Worm (Caenorhabditis elegans) whole organism, late embryonic: ENCODE measurements around the gene srd-41.

Experiments
- K02D7.2 ChIP-seq: sonication (generic microtip); optimal IDR thresholded peaks from 2 replicates; lab custom pipeline; 2017; ENCODE audit warnings: mild to moderate bottlenecking, missing genetic modification characterization, missing compliant biosample characterization
- Y22D7AL.16 ChIP-seq: sonication (generic microtip); optimal IDR thresholded peaks from 2 replicates; lab custom pipeline; 2016; ENCODE audit warnings: missing genetic modification characterization, missing compliant biosample characterization
- ceh-14 ChIP-seq: sonication (generic microtip); optimal IDR thresholded peaks from 2 replicates; lab custom pipeline; 2016; ENCODE audit warnings: missing genotype, missing genetic modification characterization, missing compliant biosample characterization
- ceh-18 ChIP-seq: sonication (generic microtip); optimal IDR thresholded peaks from 2 replicates; lab custom pipeline; 2016; ENCODE audit warnings: missing genetic modification characterization, missing compliant biosample characterization
- ceh-19 ChIP-seq: fragments of 200-800 bp; sonication (Bioruptor generic); optimal IDR thresholded peaks from 2 replicates; lab custom pipeline; 2018; ENCODE audit warnings: mild to moderate bottlenecking, missing genetic modification characterization, missing compliant biosample characterization
- ceh-2 ChIP-seq: sonication (generic microtip); optimal IDR thresholded peaks from 2 replicates; lab custom pipeline; 2016; ENCODE audit warnings: missing genotype, missing genetic modification characterization, missing compliant biosample characterization
- ceh-24 ChIP-seq: sonication (generic microtip); optimal IDR thresholded peaks from 2 replicates; lab custom pipeline; 2016; ENCODE audit warnings: mild to moderate bottlenecking, missing genetic modification characterization, missing compliant biosample characterization
- ceh-30 ChIP-seq: fragments of 150-350 bp; optimal IDR thresholded peaks from 2 replicates; lab custom pipeline; 2014; ENCODE audit warnings: missing biosample characterization, missing genetic modification characterization
- ceh-31 ChIP-seq: sonication (generic microtip); optimal IDR thresholded peaks from 2 replicates; lab custom pipeline; 2016; ENCODE audit warnings: missing genetic modification characterization, missing compliant biosample characterization
- ceh-34 ChIP-seq: sonication (generic microtip); optimal IDR thresholded peaks from 2 replicates; lab custom pipeline; 2016; ENCODE audit warnings: mild to moderate bottlenecking, missing genetic modification characterization, missing compliant biosample characterization
- ceh-45 ChIP-seq: fragments of 200-800 bp; sonication (Bioruptor generic); IDR thresholded peaks from 2 replicates; pipeline ENCODE4 v1.3.6; 2022; ENCODE audit warnings: missing genetic modification reagents, missing genetic modification characterization, missing compliant biosample characterization
- ceh-6 ChIP-seq: fragments of 200-800 bp; sonication (Bioruptor generic); optimal IDR thresholded peaks from 2 replicates; lab custom pipeline; 2018; ENCODE audit warnings: mild to moderate bottlenecking, missing genetic modification characterization, missing compliant biosample characterization
- che-1 ChIP-seq: sonication (generic microtip); optimal IDR thresholded peaks from 2 replicates; lab custom pipeline; 2016; ENCODE audit warnings: mild to moderate bottlenecking, missing genetic modification characterization, missing compliant biosample characterization
- elt-2 ChIP-seq: sonication (generic microtip); optimal IDR thresholded peaks from 2 replicates; lab custom pipeline; 2016; ENCODE audit warnings: missing genetic modification reagents, missing genetic modification characterization, missing compliant biosample characterization
- ets-4 ChIP-seq: sonication (generic microtip); optimal IDR thresholded peaks from 2 replicates; lab custom pipeline; 2016; ENCODE audit warnings: missing genetic modification characterization, missing compliant biosample characterization
- fkh-10 ChIP-seq: fragments of 150-350 bp; optimal IDR thresholded peaks from 2 replicates; lab custom pipeline; 2014; ENCODE audit warnings: missing biosample characterization, missing genetic modification reagents, missing genetic modification characterization
- gmeb-2 ChIP-seq: sonication (generic microtip); optimal IDR thresholded peaks from 2 replicates; lab custom pipeline; 2016; ENCODE audit warnings: missing genetic modification characterization, inconsistent platforms, missing compliant biosample characterization
- lim-6 ChIP-seq: sonication (generic microtip); optimal IDR thresholded peaks from 2 replicates; lab custom pipeline; 2016; ENCODE audit warnings: missing genetic modification characterization, missing compliant biosample characterization
- lin-11 ChIP-seq: fragments of 200-800 bp; sonication (Bioruptor generic); optimal IDR thresholded peaks from 2 replicates; lab custom pipeline; 2018; ENCODE audit warnings: mild to moderate bottlenecking, missing genetic modification characterization, missing compliant biosample characterization
- pag-3 ChIP-seq: sonication (generic microtip); optimal IDR thresholded peaks from 2 replicates; lab custom pipeline; 2016; ENCODE audit warnings: missing compliant biosample characterization, missing genetic modification characterization, borderline replicate concordance
- pat-9 ChIP-seq: fragments of 200-800 bp; sonication (Bioruptor generic); optimal IDR thresholded peaks from 2 replicates; lab custom pipeline; 2018; ENCODE audit warnings: mild to moderate bottlenecking, missing genetic modification characterization, moderate library complexity, missing compliant biosample characterization
- pha-4 ChIP-seq: fragments of 150-350 bp; optimal IDR thresholded peaks from 2 replicates; lab custom pipeline; 2018; ENCODE audit warnings: missing biosample characterization, missing genetic modification reagents, missing genetic modification characterization
- pros-1 ChIP-seq: fragments of 150-350 bp; optimal IDR thresholded peaks from 2 replicates; lab custom pipeline; 2014; ENCODE audit warnings: missing biosample characterization, missing genetic modification reagents, missing genetic modification characterization
- ref-2 ChIP-seq: sonication (generic microtip); optimal IDR thresholded peaks from 2 replicates; lab custom pipeline; 2016; ENCODE audit warnings: missing genetic modification characterization, missing compliant biosample characterization
- sdc-2 ChIP-seq: sonication (generic microtip); optimal IDR thresholded peaks from 2 replicates; lab custom pipeline; 2016; ENCODE audit warnings: missing genotype, missing genetic modification characterization, missing compliant biosample characterization
- sox-2 ChIP-seq: fragments of 200-800 bp; sonication (Bioruptor generic); IDR thresholded peaks from 2 replicates; pipeline ENCODE4 v1.3.6; 2022; ENCODE audit warnings: missing genetic modification reagents, missing genetic modification characterization, missing compliant biosample characterization
- sox-4 ChIP-seq: sonication (generic microtip); optimal IDR thresholded peaks from 2 replicates; lab custom pipeline; 2017; ENCODE audit warnings: mild to moderate bottlenecking, missing genetic modification characterization, inconsistent platforms, missing compliant biosample characterization
- tbx-2 ChIP-seq: sonication (generic microtip); optimal IDR thresholded peaks from 2 replicates; lab custom pipeline; 2016; ENCODE audit warnings: missing genetic modification characterization, missing compliant biosample characterization
- ttx-3 ChIP-seq: sonication (generic microtip); optimal IDR thresholded peaks from 2 replicates; lab custom pipeline; 2016; ENCODE audit warnings: missing genetic modification reagents, missing genetic modification characterization, missing compliant biosample characterization
- unc-3 ChIP-seq, 2 experiments: fragments of 200-800 bp in 1 of 2; sonication (Bioruptor generic) in 1 of 2; sonication (generic microtip) in 1 of 2; conservative IDR thresholded peaks in 1 of 2; optimal IDR thresholded peaks in 1 of 2; 2 replicates each; pipeline versions ENCODE4 v1.3.6 to Lab custom; 2016 to 2022; ENCODE audit warnings: missing compliant biosample characterization in 2 of 2, missing genetic modification characterization in 2 of 2, missing genetic modification reagents in 1 of 2
- unc-42 ChIP-seq: sonication (generic microtip); optimal IDR thresholded peaks from 2 replicates; lab custom pipeline; 2016; ENCODE audit warnings: missing genotype, missing genetic modification characterization, missing compliant biosample characterization
- unc-55 ChIP-seq: sonication (generic microtip); optimal IDR thresholded peaks from 2 replicates; lab custom pipeline; 2017; ENCODE audit warnings: missing biosample characterization, missing genetic modification reagents, missing genetic modification characterization
- unc-86 ChIP-seq: sonication (generic microtip); optimal IDR thresholded peaks from 2 replicates; lab custom pipeline; 2016; ENCODE audit warnings: missing genetic modification characterization, missing compliant biosample characterization
- ztf-16 ChIP-seq: sonication (generic microtip); optimal IDR thresholded peaks from 2 replicates; lab custom pipeline; 2017; ENCODE audit warnings: missing genetic modification characterization, missing compliant biosample characterization

The srd-41 gene

DNA sequence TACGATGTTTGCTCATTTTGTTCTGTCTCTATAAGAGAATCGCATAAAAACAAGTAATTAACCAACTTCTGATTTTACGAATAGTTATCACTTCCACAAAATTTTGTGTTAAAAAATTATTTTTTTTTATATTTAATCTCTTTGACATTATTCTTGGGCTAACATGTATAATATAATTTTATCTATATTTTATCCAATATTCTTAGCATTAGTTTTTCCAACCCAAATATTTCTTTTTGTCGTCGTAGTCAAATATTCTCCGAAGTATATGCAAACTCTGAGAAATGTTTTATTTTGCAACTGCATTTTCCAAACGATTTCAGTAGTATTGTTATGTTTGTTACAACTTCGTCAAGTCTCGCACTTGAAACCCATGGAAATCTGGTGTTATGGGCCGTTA, 7.0 kb downstream of the srd-41 start, which contains the start of gene srd-47:
TSS of gene srd-47 (plus strand) at position 164 of the 400 bp plus-strand sequence.
- TF ChIP-seq ceh-30 (tag; lab: Kevin White, UChicago) (no peak), pha-4 (tag; lab: Kevin White, UChicago) (no peak), gmeb-2 (tag; lab: Kevin White, UChicago) (no peak), ceh-24 (no peak), ceh-45 (GFP tag; lab: Robert Waterston, UW) (no peak), lin-11 (no peak), unc-86 (no peak), ceh-31 (tag; lab: Kevin White, UChicago) (no peak), ceh-34 (tag; lab: Kevin White, UChicago) (no peak), unc-55 (GFP tag; lab: Kevin White, UChicago) (no peak)

DNA sequence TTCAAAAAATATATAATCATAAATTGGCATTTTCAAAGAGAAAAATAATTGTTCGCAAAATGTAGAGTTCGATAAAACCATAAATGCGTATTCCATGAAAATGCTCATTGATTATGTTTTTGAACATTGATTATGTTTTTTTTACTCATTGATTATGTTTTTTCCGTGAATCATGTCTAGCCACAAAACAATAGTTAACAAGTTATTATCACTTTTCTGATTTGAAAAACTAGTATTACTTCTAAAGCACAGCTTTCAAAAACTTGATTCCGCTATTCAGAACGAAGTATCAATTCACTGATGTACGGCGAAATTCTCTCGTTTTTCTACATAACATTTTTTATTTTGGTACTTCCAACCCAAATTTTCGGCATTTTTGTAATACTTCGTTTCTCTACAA, 9.3 kb downstream of the srd-41 start, which contains the start of gene srd-48:
TSS of gene srd-48 (plus strand) at position 301 of the 400 bp plus-strand sequence.
- TF ChIP-seq fkh-10 (GFP tag; lab: Kevin White, UChicago) (no peak), sdc-2 (no peak), ztf-16 (tag; lab: Kevin White, UChicago) (no peak), ttx-3 (no peak), elt-2 (tag; lab: Kevin White, UChicago) (no peak), sox-2 (GFP tag; lab: Robert Waterston, UW) (no peak), ceh-6 (GFP tag; lab: Kevin White, UChicago) (no peak), K02D7.2 (tag; lab: Kevin White, UChicago) (no peak), ceh-31 (tag; lab: Kevin White, UChicago) (no peak), ceh-19 (GFP tag; lab: Kevin White, UChicago) (no peak)

DNA sequence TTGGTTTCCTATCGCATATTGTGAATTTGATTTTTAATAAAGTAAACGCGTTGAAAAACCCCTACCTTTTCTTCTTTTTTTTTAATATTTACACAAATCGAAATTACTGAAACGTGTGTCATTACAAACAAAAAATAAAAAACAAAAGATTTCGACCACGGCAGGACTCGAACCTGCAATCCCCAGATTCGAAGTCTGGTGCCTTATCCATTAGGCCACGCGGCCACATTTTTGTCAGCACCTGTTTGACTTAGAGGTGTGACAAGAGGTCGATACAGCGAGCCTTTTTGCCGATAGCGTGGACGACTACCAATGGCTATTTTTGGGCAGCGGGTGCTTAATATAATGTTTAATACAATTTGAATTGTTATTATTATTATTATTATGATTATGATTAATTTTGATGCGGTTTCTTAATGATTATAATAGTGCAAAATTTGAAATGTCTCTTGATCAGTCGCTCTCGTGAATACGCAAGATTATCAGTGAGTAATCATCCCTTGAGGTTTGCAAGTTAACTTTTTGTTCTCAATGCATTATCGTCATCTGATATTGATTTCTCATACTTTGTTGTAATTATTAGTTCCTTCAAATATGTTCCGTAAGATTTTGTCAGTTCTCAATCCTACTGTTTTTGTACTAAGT, 11.4 kb downstream of the srd-41 start, which contains the start of gene srd-44:
TSS of gene srd-44 (plus strand) at position 595 of the 645 bp plus-strand sequence.
- peak; percentile 42 for TF ChIP-seq che-1 (tag; lab: Kevin White, UChicago)
- no peak for TF ChIP-seq pat-9 (tag; lab: Kevin White, UChicago)
- TF ChIP-seq elt-2 (tag; lab: Kevin White, UChicago) = peak; percentile 27
- no peak for TF ChIP-seq ceh-18 (tag; lab: Kevin White, UChicago)
- TF ChIP-seq lin-11 = no peak
- no peak for TF ChIP-seq tbx-2 (tag; lab: Kevin White, UChicago)
- TF ChIP-seq ztf-16 (tag; lab: Kevin White, UChicago) = no peak
- peak; percentile 9 for TF ChIP-seq sdc-2
- peak; percentile 23 for TF ChIP-seq ttx-3

DNA sequence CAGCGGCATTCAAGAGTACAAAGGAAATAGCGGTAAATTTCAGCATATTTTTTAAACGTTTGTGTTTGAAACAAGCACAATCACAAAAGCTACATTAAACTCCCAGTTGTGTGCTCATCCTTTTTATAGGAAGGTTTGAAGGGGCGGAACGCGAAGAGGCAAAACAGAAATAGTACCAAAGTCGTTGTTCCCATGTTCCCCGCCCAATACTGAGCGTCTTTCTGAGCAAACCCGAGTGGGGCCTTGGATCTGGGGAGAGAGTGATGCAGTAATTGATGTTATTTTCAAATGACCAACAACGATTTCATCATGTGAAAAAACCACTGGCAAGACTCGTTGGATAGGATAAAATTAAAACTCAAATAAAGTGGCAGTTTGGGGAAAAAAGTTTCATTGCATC, 14.8 kb downstream of the srd-41 start, which contains the start of gene zig-2:
TSS of gene zig-2 (minus strand) at position 101 of the 400 bp plus-strand sequence.
- TF ChIP-seq sox-4 (tag; lab: Kevin White, UChicago) (no peak), che-1 (tag; lab: Kevin White, UChicago) (no peak), unc-42 (tag; lab: Kevin White, UChicago) (no peak), tbx-2 (tag; lab: Kevin White, UChicago) (no peak), ceh-2 (tag; lab: Kevin White, UChicago) (no peak), ceh-18 (tag; lab: Kevin White, UChicago) (no peak), Y22D7AL.16 (tag; lab: Kevin White, UChicago) (no peak), pat-9 (tag; lab: Kevin White, UChicago) (no peak), unc-3 (GFP tag; conservative IDR thresholded peaks at IDR 0.05; lab: Robert Waterston, UW) (no peak), unc-3 (tag; optimal IDR thresholded peaks at IDR 0.05; lab: Kevin White, UChicago) (no peak), lim-6 (no peak), unc-55 (GFP tag; lab: Kevin White, UChicago) (no peak), ets-4 (no peak)

DNA sequence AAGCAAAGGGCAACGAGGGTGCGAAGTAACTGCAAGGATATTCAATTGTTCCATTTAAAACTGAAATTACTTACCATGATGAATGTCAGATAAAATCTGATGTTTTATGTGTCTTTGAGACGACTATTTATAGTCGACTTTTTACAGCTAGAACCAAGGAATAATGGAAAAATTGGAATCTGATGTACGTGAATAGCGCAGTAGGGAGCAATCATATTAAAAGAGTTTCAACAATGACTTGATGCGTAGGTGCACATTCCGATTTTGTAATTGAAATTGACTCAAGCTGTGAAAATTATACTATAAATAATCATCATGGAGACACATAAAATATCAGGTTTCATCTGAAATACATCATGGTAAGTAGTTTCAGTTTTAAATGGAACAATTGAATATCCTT, 16.8 kb downstream of the srd-41 start, which contains the start of the genes nspc-9 and nspc-10:
TSS of gene nspc-9 (minus strand) at position 101 of the 400 bp plus-strand sequence.
TSS of gene nspc-10 (plus strand) at position 331 of the 400 bp plus-strand sequence.
- no peak for TF ChIP-seq tbx-2 (tag; lab: Kevin White, UChicago)
- no peak for TF ChIP-seq pros-1 (tag; lab: Kevin White, UChicago)
- no peak for TF ChIP-seq ceh-14
- TF ChIP-seq ref-2 (tag; lab: Kevin White, UChicago) = no peak
- no peak for TF ChIP-seq pag-3
- TF ChIP-seq, all 69 proteins: peak for 0
